Worm (Caenorhabditis elegans) whole organism, mixed stage, embryonic: Measurements from ENCODE around the gene arg-1.

Experiments used
- blmp-1 ChIP-seq: fragments of 150-350 bp; optimal IDR thresholded peaks from 2 replicates; lab custom pipeline; 2014; ENCODE audit warnings: missing biosample characterization, missing genetic modification characterization
- ceh-39 ChIP-seq: fragments of 150-350 bp; optimal IDR thresholded peaks from 2 replicates; lab custom pipeline; 2014; ENCODE audit warnings: missing biosample characterization, missing genetic modification characterization
- ceh-43 ChIP-seq: fragments of 200-800 bp; sonication (Bioruptor generic); optimal IDR thresholded peaks from 2 replicates; lab custom pipeline; 2018; ENCODE audit warnings: mild to moderate bottlenecking, missing genetic modification characterization, moderate library complexity, missing compliant biosample characterization
- ceh-83 ChIP-seq: fragments of 200-800 bp; sonication (Bioruptor generic); optimal IDR thresholded peaks from 2 replicates; lab custom pipeline; 2018; ENCODE audit warnings: mild to moderate bottlenecking, missing genetic modification characterization, missing compliant biosample characterization
- ces-1 ChIP-seq: fragments of 150-350 bp; optimal IDR thresholded peaks from 2 replicates; lab custom pipeline; 2014; ENCODE audit warnings: missing biosample characterization, missing genetic modification reagents, missing genetic modification characterization
- cnd-1 ChIP-seq: fragments of 200-800 bp; sonication (Bioruptor generic); optimal IDR thresholded peaks from 2 replicates; lab custom pipeline; 2018; ENCODE audit warnings: mild to moderate bottlenecking, missing genetic modification characterization, missing compliant biosample characterization
- drap-1 ChIP-seq: fragments of 200-800 bp; sonication (Bioruptor generic); optimal IDR thresholded peaks from 3 replicates; lab custom pipeline; 2018; ENCODE audit warnings: mild to moderate bottlenecking, missing genetic modification characterization, missing compliant biosample characterization
- elt-1 ChIP-seq: sonication (generic microtip); optimal IDR thresholded peaks from 2 replicates; lab custom pipeline; 2017; ENCODE audit warnings: missing genetic modification characterization, mild to moderate bottlenecking, missing compliant biosample characterization, antibody characterized with exemption, moderate library complexity, borderline replicate concordance; ENCODE audit not compliant: insufficient read depth
- elt-3 ChIP-seq: fragments of 150-350 bp; optimal IDR thresholded peaks from 2 replicates; lab custom pipeline; 2014; ENCODE audit warnings: missing biosample characterization, missing genetic modification characterization
- flh-1 ChIP-seq: fragments of 200-800 bp; sonication (Bioruptor generic); optimal IDR thresholded peaks from 2 replicates; lab custom pipeline; 2018; ENCODE audit warnings: mild to moderate bottlenecking, missing genetic modification characterization, moderate library complexity, missing compliant biosample characterization
- ham-2 ChIP-seq: fragments of 200-800 bp; sonication (Bioruptor generic); optimal IDR thresholded peaks from 2 replicates; lab custom pipeline; 2018; ENCODE audit warnings: mild to moderate bottlenecking, missing genetic modification characterization, missing compliant biosample characterization
- hlh-1 ChIP-seq: fragments of 150-350 bp; optimal IDR thresholded peaks from 2 replicates; lab custom pipeline; 2014; ENCODE audit warnings: missing biosample characterization, missing genetic modification reagents, missing genetic modification characterization
- lin-13 ChIP-seq: fragments of 150-350 bp; optimal IDR thresholded peaks from 2 replicates; lab custom pipeline; 2014; ENCODE audit warnings: missing biosample characterization, missing genetic modification characterization
- lin-32 ChIP-seq: fragments of 200-800 bp; sonication (Bioruptor generic); optimal IDR thresholded peaks from 2 replicates; lab custom pipeline; 2018; ENCODE audit warnings: mild to moderate bottlenecking, missing genetic modification characterization, missing compliant biosample characterization
- lsy-2 ChIP-seq: fragments of 150-350 bp; optimal IDR thresholded peaks from 2 replicates; lab custom pipeline; 2014; ENCODE audit warnings: missing biosample characterization, missing genetic modification characterization
- mep-1 ChIP-seq: fragments of 150-350 bp; optimal IDR thresholded peaks from 2 replicates; lab custom pipeline; 2017; ENCODE audit warnings: missing biosample characterization, missing genetic modification reagents, missing genetic modification characterization, inconsistent platforms
- mls-2 ChIP-seq: sonication (generic microtip); optimal IDR thresholded peaks from 2 replicates; lab custom pipeline; 2016; ENCODE audit warnings: mild to moderate bottlenecking, missing genetic modification characterization, moderate library complexity, missing compliant biosample characterization
- nhr-12 ChIP-seq: fragments of 150-350 bp; optimal IDR thresholded peaks from 2 replicates; lab custom pipeline; 2014; ENCODE audit warnings: missing biosample characterization, missing genetic modification characterization
- nhr-2 ChIP-seq: fragments of 150-350 bp; optimal IDR thresholded peaks from 2 replicates; lab custom pipeline; 2014; ENCODE audit warnings: missing biosample characterization, missing genetic modification characterization
- nhr-237 ChIP-seq: fragments of 150-350 bp; optimal IDR thresholded peaks from 2 replicates; lab custom pipeline; 2014; ENCODE audit warnings: missing biosample characterization, missing genetic modification characterization
- nhr-76 ChIP-seq: sonication (generic microtip); optimal IDR thresholded peaks from 2 replicates; lab custom pipeline; 2017; ENCODE audit warnings: missing biosample characterization, missing genetic modification characterization
- pha-4 ChIP-seq: fragments of 150-350 bp; optimal IDR thresholded peaks from 2 replicates; lab custom pipeline; 2018; ENCODE audit warnings: missing biosample characterization, missing genetic modification reagents, missing genetic modification characterization
- sem-2 ChIP-seq: fragments of 200-800 bp; sonication (Bioruptor generic); optimal IDR thresholded peaks from 2 replicates; lab custom pipeline; 2018; ENCODE audit warnings: mild to moderate bottlenecking, missing genetic modification characterization, missing compliant biosample characterization
- snpc-4 ChIP-seq: fragments of 150-350 bp; optimal IDR thresholded peaks from 2 replicates; lab custom pipeline; 2014; ENCODE audit warnings: missing biosample characterization, missing genetic modification characterization
- sptf-1 ChIP-seq: sonication (generic microtip); optimal IDR thresholded peaks from 2 replicates; lab custom pipeline; 2017; ENCODE audit warnings: mild to moderate bottlenecking, missing genetic modification characterization, moderate library complexity, missing compliant biosample characterization
- tbx-8 ChIP-seq: fragments of 200-800 bp; sonication (Bioruptor generic); optimal IDR thresholded peaks from 2 replicates; lab custom pipeline; 2018; ENCODE audit warnings: mild to moderate bottlenecking, missing genetic modification characterization, moderate library complexity, missing compliant biosample characterization
- unc-120 ChIP-seq: sonication (generic microtip); optimal IDR thresholded peaks from 2 replicates; lab custom pipeline; 2017; ENCODE audit warnings: missing genetic modification characterization, missing compliant biosample characterization; ENCODE audit not compliant: poor library complexity, severe bottlenecking
- unc-39 ChIP-seq: fragments of 150-350 bp; optimal IDR thresholded peaks from 2 replicates; lab custom pipeline; 2014; ENCODE audit warnings: missing biosample characterization, missing genetic modification characterization
- unc-62 ChIP-seq: fragments of 150-350 bp; optimal IDR thresholded peaks from 2 replicates; lab custom pipeline; 2014; ENCODE audit warnings: missing biosample characterization, missing genetic modification reagents, missing genetic modification characterization
- ztf-11 ChIP-seq: fragments of 150-350 bp; optimal IDR thresholded peaks from 2 replicates; lab custom pipeline; 2014; ENCODE audit warnings: missing biosample characterization, missing genetic modification characterization

Gene arg-1

DNA sequence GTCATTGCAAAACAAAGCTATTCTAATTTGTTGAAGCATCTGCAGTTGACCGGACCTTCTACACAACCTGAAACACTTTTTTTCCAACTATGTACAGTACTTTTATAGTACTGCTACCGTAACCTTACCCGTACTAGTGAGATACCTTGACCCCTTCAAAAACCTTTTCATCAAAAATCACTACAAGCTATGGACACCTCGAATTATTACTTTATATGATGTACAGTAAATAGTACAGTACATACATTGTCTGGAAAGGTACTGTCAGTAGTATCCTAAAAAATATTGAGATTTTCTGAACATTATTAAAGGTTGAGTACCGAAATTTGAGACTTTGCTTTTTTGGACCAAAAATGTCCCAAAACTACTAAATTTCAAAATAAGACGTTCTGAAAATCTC lies 1.0 kb upstream of the arg-1 start:
- TF ChIP-seq nhr-2 (tag; lab: Kevin White, UChicago): no peak
- TF ChIP-seq unc-62 (GFP tag; lab: Kevin White, UChicago): no peak

DNA sequence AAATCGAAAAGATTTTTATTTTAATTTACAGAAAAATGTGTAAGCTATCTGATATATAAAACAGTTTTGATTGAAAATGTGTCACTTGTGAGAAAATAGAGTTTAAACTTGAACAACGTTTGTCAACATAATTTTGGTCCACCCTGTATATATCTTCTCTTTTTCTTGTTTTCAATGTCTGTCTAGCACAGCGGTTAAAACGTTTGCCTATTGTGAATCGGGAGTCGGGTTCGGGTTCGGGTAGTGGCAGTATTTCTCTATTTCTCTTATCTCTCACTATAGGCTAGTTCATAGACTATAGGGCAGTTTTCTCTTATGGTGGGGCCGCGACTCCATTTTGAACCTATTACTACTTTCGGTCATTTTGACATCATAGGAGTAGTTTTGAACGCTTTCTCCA lies 4.4 kb downstream of the arg-1 start:
- TF ChIP-seq unc-39 (tag; lab: Kevin White, UChicago) (no peak), nhr-12 (tag; lab: Kevin White, UChicago) (no peak), blmp-1 (tag; lab: Kevin White, UChicago) (no peak), unc-120 (no peak), snpc-4 (no peak), ztf-11 (tag; lab: Kevin White, UChicago) (no peak), elt-3 (tag; lab: Kevin White, UChicago) (no peak), tbx-8 (GFP tag; lab: Kevin White, UChicago) (no peak), elt-1 (tag; lab: Kevin White, UChicago) (no peak), cnd-1 (no peak), sptf-1 (tag; lab: Kevin White, UChicago) (no peak), nhr-76 (tag; lab: Kevin White, UChicago) (no peak), ham-2 (GFP tag; lab: Kevin White, UChicago) (no peak), pha-4 (tag; lab: Kevin White, UChicago) (no peak), unc-62 (GFP tag; lab: Kevin White, UChicago) (no peak), ceh-39 (tag; lab: Kevin White, UChicago) (no peak), lsy-2 (no peak), ceh-83 (GFP tag; lab: Kevin White, UChicago) (no peak)
- TF ChIP-seq, all 35 proteins: peak for 0

DNA sequence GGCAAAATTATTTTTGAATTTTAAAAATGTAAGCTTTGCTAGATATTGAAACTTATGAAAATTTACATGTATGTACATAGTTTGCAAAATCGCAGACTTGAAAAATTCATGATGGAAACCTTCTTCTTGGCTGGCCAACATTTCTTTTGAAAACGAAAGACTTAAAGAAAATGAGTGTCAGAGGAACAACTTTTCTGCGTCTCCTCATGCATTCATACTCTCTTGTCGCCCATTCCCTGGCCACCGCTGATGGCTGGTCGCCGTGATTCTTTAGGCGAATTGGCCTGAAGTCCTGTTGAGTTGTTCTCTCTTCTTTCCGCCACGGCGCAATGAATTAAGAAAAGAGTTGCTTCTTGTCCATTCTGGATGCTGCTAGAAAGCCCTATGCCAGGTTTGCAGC lies 9.4 kb downstream of the arg-1 start:
- TF ChIP-seq cnd-1 (no peak), nhr-237 (tag; lab: Kevin White, UChicago) (no peak), elt-3 (tag; lab: Kevin White, UChicago) (no peak)

DNA sequence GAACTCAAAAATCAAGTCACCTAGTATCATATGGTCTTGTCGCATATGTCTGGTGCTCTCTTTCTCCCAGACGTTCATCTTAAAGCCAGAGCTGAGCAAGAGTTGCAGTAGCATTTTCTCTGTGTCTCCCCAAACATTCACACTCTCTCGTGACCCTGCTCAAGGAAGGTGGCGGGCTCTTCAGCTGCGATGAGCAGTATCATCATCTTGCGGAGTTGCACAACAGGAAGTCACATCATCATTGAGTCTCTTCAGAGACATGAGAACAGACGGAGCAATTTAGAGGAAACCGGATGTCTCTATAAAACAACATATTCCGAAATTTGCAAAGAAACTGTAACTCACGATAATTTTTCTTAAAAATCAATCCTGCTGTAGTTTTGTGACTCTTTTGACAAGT lies 11.8 kb downstream of the arg-1 start:
- no peak for TF ChIP-seq hlh-1
- no peak for TF ChIP-seq nhr-76 (tag; lab: Kevin White, UChicago)
- no peak for TF ChIP-seq ceh-83 (GFP tag; lab: Kevin White, UChicago)
- TF ChIP-seq blmp-1 (tag; lab: Kevin White, UChicago): no peak
- TF ChIP-seq ces-1 (GFP tag; lab: Kevin White, UChicago): no peak
- TF ChIP-seq lin-13 (tag; lab: Kevin White, UChicago): no peak
- no peak for TF ChIP-seq unc-39 (tag; lab: Kevin White, UChicago)
- no peak for TF ChIP-seq ham-2 (GFP tag; lab: Kevin White, UChicago)
- TF ChIP-seq snpc-4: no peak
- TF ChIP-seq nhr-237 (tag; lab: Kevin White, UChicago): no peak
- no peak for TF ChIP-seq sptf-1 (tag; lab: Kevin White, UChicago)
- no peak for TF ChIP-seq pha-4 (tag; lab: Kevin White, UChicago)
- TF ChIP-seq unc-120: no peak
- no peak for TF ChIP-seq mls-2 (tag; lab: Kevin White, UChicago)
- no peak for TF ChIP-seq elt-1 (tag; lab: Kevin White, UChicago)

DNA sequence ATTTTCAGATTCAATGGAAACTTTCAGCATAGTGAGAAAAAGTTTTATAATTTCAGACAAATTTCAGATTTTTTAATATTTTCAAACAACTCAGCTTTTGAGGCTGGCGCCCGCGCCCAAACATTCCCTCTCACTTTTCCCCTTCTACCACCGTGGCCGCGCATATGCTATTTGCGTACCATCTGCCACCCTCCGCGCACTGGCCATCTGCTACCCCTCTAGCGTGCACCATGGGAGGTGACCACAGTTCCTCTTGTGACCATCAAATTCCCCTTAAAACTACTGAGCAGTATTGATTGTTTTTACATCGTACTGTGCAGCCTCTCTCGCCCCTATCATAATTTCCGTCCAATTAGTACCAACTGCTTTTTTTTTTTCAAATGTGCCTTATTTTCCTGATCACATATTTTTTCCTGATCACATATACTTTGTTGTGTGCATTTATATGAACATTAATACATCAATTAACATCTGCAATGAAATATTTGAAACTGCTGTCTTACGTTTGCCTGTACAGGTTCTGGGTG lies 14.3 kb downstream of the arg-1 start, which contains the start of gene C14E2.11:
C14E2.11 (plus strand) TSS at position 477 of the 527 bp plus-strand sequence.
- TF ChIP-seq unc-120 (no peak), flh-1 (GFP tag; lab: Kevin White, UChicago) (no peak), blmp-1 (tag; lab: Kevin White, UChicago) (no peak), mep-1 (no peak), cnd-1 (peak; percentile 94), lin-32 (GFP tag; lab: Kevin White, UChicago) (peak; percentile 87), drap-1 (GFP tag; lab: Kevin White, UChicago) (no peak)

DNA sequence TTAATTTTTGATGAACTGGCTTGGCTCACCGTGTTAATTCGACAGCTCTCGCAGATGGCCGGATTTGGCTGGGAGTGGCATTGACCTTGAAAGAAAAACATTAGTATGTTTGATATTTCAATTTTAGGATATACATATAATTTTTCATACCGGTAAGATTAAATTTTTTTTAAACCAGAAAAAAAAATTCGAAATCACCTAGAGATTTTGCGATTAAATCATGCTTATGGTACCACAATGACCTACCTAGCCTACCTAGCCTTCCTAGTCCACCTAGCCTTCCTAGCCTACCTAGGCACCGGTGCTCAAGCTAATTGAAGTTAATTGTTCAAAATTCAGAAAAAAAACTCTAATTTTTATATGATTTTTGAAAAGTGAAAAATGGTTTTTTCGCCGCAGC lies 24.7 kb downstream of the arg-1 start, which contains the start of gene C14E2.3:
C14E2.3 (minus strand) TSS at position 101 of the 400 bp plus-strand sequence.
- no peak for TF ChIP-seq ham-2 (GFP tag; lab: Kevin White, UChicago)
- TF ChIP-seq flh-1 (GFP tag; lab: Kevin White, UChicago): no peak
- TF ChIP-seq tbx-8 (GFP tag; lab: Kevin White, UChicago): no peak
- no peak for TF ChIP-seq unc-62 (GFP tag; lab: Kevin White, UChicago)
- TF ChIP-seq drap-1 (GFP tag; lab: Kevin White, UChicago): no peak
- TF ChIP-seq ceh-43 (GFP tag; lab: Kevin White, UChicago): no peak
- TF ChIP-seq nhr-2 (tag; lab: Kevin White, UChicago): no peak
- no peak for TF ChIP-seq lin-32 (GFP tag; lab: Kevin White, UChicago)
- no peak for TF ChIP-seq hlh-1
- TF ChIP-seq ceh-39 (tag; lab: Kevin White, UChicago): no peak
- TF ChIP-seq sem-2 (GFP tag; lab: Kevin White, UChicago): no peak
- TF ChIP-seq sptf-1 (tag; lab: Kevin White, UChicago): no peak
- no peak for TF ChIP-seq mep-1
